Fruit fly (Drosophila melanogaster) whole organism, wandering third instar larva: ENCODE measurements around the gene ACXC.

Source experiments
- Dif ChIP-seq: fragments of 200-275, 200-300 bp; sonication (Bioruptor generic); optimal IDR thresholded peaks from 2 replicates; lab custom pipeline; 2018; ENCODE audit warnings: missing biosample characterization, missing genetic modification characterization; ENCODE audit not compliant: partially characterized antibody
- Hnf4 ChIP-seq: fragments of 200-800 bp; sonication (Bioruptor generic); optimal IDR thresholded peaks from 2 replicates; lab custom pipeline; 2016; ENCODE audit warnings: missing biosample characterization, mild to moderate bottlenecking, missing genetic modification characterization
- Hr78 ChIP-seq: fragments of >200 bp; optimal IDR thresholded peaks from 2 replicates; lab custom pipeline; 2017; ENCODE audit warnings: missing biosample characterization, missing genetic modification characterization
- Myc ChIP-seq: fragments of >200 bp; optimal IDR thresholded peaks from 2 replicates; lab custom pipeline; 2017
- N ChIP-seq: fragments of >200 bp; optimal IDR thresholded peaks from 2 replicates; lab custom pipeline; 2018; ENCODE audit warnings: missing biosample characterization, missing external identifiers, missing genetic modification characterization
- dsf ChIP-seq: sonication (Bioruptor generic); optimal IDR thresholded peaks from 2 replicates; lab custom pipeline; 2016; ENCODE audit warnings: missing biosample characterization, missing genetic modification characterization, borderline replicate concordance
- fru ChIP-seq: fragments of 200-800 bp; sonication (Bioruptor generic); optimal IDR thresholded peaks from 3 replicates; lab custom pipeline; 2016; ENCODE audit warnings: missing biosample characterization, mild to moderate bottlenecking, missing genetic modification characterization
- h ChIP-seq: fragments of 200-800 bp; sonication (Bioruptor generic); optimal IDR thresholded peaks from 3 replicates; lab custom pipeline; 2016; ENCODE audit warnings: missing biosample characterization, mild to moderate bottlenecking, missing genetic modification characterization
- psq ChIP-seq: fragments of 200-800 bp; sonication (Bioruptor generic); optimal IDR thresholded peaks from 3 replicates; lab custom pipeline; 2017; ENCODE audit warnings: missing biosample characterization, mild to moderate bottlenecking, missing genetic modification characterization, moderate library complexity

dm6 chr2L:12920791-12921190, 8.5 kb downstream of the ACXC start, which contains the start of gene ACXA:
- TF ChIP-seq Hr78 (GFP tag; lab: Kevin White, UChicago) (no peak), Dif (GFP tag; lab: Kevin White, UChicago) (no peak), fru (GFP tag; lab: Kevin White, UChicago) (no peak), h (GFP tag; lab: Kevin White, UChicago) (no peak), psq (no peak), Hnf4 (GFP tag; lab: Kevin White, UChicago) (no peak), N (GFP tag; lab: Kevin White, UChicago) (no peak), Myc (lab: Kevin White, UChicago) (no peak), dsf (no peak)
